Worm (Caenorhabditis elegans) whole organism, late embryonic: ENCODE results near the gene chil-21.
A peak's percentile ranks its signal among the peaks of the same experiment; 100 is the strongest.
"Not testable (repeated sequence)": the region's sequence is repeated elsewhere in the genome, so short reads cannot be mapped to it uniquely, and the experiment has no call there.

Experiments used
- T23F11.4 ChIP-seq: fragments of 200-800 bp; sonication (Bioruptor generic); optimal IDR thresholded peaks from 2 replicates; lab custom pipeline; 2018; ENCODE audit warnings: mild to moderate bottlenecking, missing genetic modification characterization, missing compliant biosample characterization
- ceh-14 ChIP-seq: sonication (generic microtip); optimal IDR thresholded peaks from 2 replicates; lab custom pipeline; 2016; ENCODE audit warnings: missing genotype, missing genetic modification characterization, missing compliant biosample characterization
- ceh-18 ChIP-seq: sonication (generic microtip); optimal IDR thresholded peaks from 2 replicates; lab custom pipeline; 2016; ENCODE audit warnings: missing genetic modification characterization, missing compliant biosample characterization
- ceh-2 ChIP-seq: sonication (generic microtip); optimal IDR thresholded peaks from 2 replicates; lab custom pipeline; 2016; ENCODE audit warnings: missing genotype, missing genetic modification characterization, missing compliant biosample characterization
- ceh-22 ChIP-seq: sonication (generic microtip); optimal IDR thresholded peaks from 2 replicates; lab custom pipeline; 2017; ENCODE audit warnings: missing biosample characterization, missing genetic modification characterization
- ceh-24 ChIP-seq: sonication (generic microtip); optimal IDR thresholded peaks from 2 replicates; lab custom pipeline; 2016; ENCODE audit warnings: mild to moderate bottlenecking, missing genetic modification characterization, missing compliant biosample characterization
- ceh-31 ChIP-seq: sonication (generic microtip); optimal IDR thresholded peaks from 2 replicates; lab custom pipeline; 2016; ENCODE audit warnings: missing genetic modification characterization, missing compliant biosample characterization
- ceh-48 ChIP-seq: sonication (generic microtip); optimal IDR thresholded peaks from 2 replicates; lab custom pipeline; 2016; ENCODE audit warnings: missing genetic modification characterization, inconsistent platforms, missing compliant biosample characterization
- ceh-6 ChIP-seq: fragments of 200-800 bp; sonication (Bioruptor generic); optimal IDR thresholded peaks from 2 replicates; lab custom pipeline; 2018; ENCODE audit warnings: mild to moderate bottlenecking, missing genetic modification characterization, missing compliant biosample characterization
- dve-1 ChIP-seq: sonication (generic microtip); optimal IDR thresholded peaks from 2 replicates; lab custom pipeline; 2017; ENCODE audit warnings: antibody characterized with exemption, mild to moderate bottlenecking, missing genetic modification characterization, missing compliant biosample characterization
- elt-2 ChIP-seq: sonication (generic microtip); optimal IDR thresholded peaks from 2 replicates; lab custom pipeline; 2016; ENCODE audit warnings: missing genetic modification reagents, missing genetic modification characterization, missing compliant biosample characterization
- hlh-8 ChIP-seq: sonication (generic microtip); optimal IDR thresholded peaks from 2 replicates; lab custom pipeline; 2016; ENCODE audit warnings: missing genotype, missing genetic modification characterization, missing compliant biosample characterization
- lim-6 ChIP-seq: sonication (generic microtip); optimal IDR thresholded peaks from 2 replicates; lab custom pipeline; 2016; ENCODE audit warnings: missing genetic modification characterization, missing compliant biosample characterization
- lin-11 ChIP-seq: fragments of 200-800 bp; sonication (Bioruptor generic); optimal IDR thresholded peaks from 2 replicates; lab custom pipeline; 2018; ENCODE audit warnings: mild to moderate bottlenecking, missing genetic modification characterization, missing compliant biosample characterization
- mec-3 ChIP-seq: sonication (generic microtip); optimal IDR thresholded peaks from 2 replicates; lab custom pipeline; 2016; ENCODE audit warnings: borderline replicate concordance, missing genetic modification characterization, missing compliant biosample characterization
- nhr-11 ChIP-seq: fragments of 150-350 bp; optimal IDR thresholded peaks from 2 replicates; lab custom pipeline; 2014; ENCODE audit warnings: missing biosample characterization, missing genetic modification characterization
- nhr-232 ChIP-seq: sonication (generic microtip); optimal IDR thresholded peaks from 2 replicates; lab custom pipeline; 2016; ENCODE audit warnings: missing genetic modification characterization, missing compliant biosample characterization
- odd-2 ChIP-seq: sonication (generic microtip); optimal IDR thresholded peaks from 2 replicates; lab custom pipeline; 2017; ENCODE audit warnings: antibody characterized with exemption, mild to moderate bottlenecking, missing genetic modification characterization, missing compliant biosample characterization
- pat-9 ChIP-seq: fragments of 200-800 bp; sonication (Bioruptor generic); optimal IDR thresholded peaks from 2 replicates; lab custom pipeline; 2018; ENCODE audit warnings: mild to moderate bottlenecking, missing genetic modification characterization, moderate library complexity, missing compliant biosample characterization
- pax-1 ChIP-seq: fragments of 150-350 bp; optimal IDR thresholded peaks from 2 replicates; lab custom pipeline; 2014; ENCODE audit warnings: missing biosample characterization, missing genetic modification characterization
- pros-1 ChIP-seq: fragments of 150-350 bp; optimal IDR thresholded peaks from 2 replicates; lab custom pipeline; 2014; ENCODE audit warnings: missing biosample characterization, missing genetic modification reagents, missing genetic modification characterization
- ref-2 ChIP-seq: sonication (generic microtip); optimal IDR thresholded peaks from 2 replicates; lab custom pipeline; 2016; ENCODE audit warnings: missing genetic modification characterization, missing compliant biosample characterization
- rnt-1 ChIP-seq: sonication (generic microtip); optimal IDR thresholded peaks from 2 replicates; lab custom pipeline; 2016; ENCODE audit warnings: missing genetic modification characterization, missing compliant biosample characterization
- tbx-2 ChIP-seq: sonication (generic microtip); optimal IDR thresholded peaks from 2 replicates; lab custom pipeline; 2016; ENCODE audit warnings: missing genetic modification characterization, missing compliant biosample characterization
- unc-3 ChIP-seq, 2 experiments: fragments of 200-800 bp in 1 of 2; sonication (Bioruptor generic) in 1 of 2; sonication (generic microtip) in 1 of 2; conservative IDR thresholded peaks in 1 of 2; optimal IDR thresholded peaks in 1 of 2; 2 replicates each; pipeline versions ENCODE4 v1.3.6 to Lab custom; 2016 to 2022; ENCODE audit warnings: missing compliant biosample characterization in 2 of 2, missing genetic modification characterization in 2 of 2, missing genetic modification reagents in 1 of 2
- unc-42 ChIP-seq: sonication (generic microtip); optimal IDR thresholded peaks from 2 replicates; lab custom pipeline; 2016; ENCODE audit warnings: missing genotype, missing genetic modification characterization, missing compliant biosample characterization
- unc-55 ChIP-seq: sonication (generic microtip); optimal IDR thresholded peaks from 2 replicates; lab custom pipeline; 2017; ENCODE audit warnings: missing biosample characterization, missing genetic modification reagents, missing genetic modification characterization
- zip-5 ChIP-seq: sonication (generic microtip); optimal IDR thresholded peaks from 2 replicates; lab custom pipeline; 2016; ENCODE audit warnings: missing genetic modification characterization, missing compliant biosample characterization

chil-21 gene

ce11 chrII:9461881-9462280 lies at the start of gene chil-21:
chil-21 (minus strand) TSS chrII:9461981.
- TF ChIP-seq T23F11.4 (GFP tag; lab: Kevin White, UChicago); ceh-48 (tag; lab: Kevin White, UChicago); ceh-22: not testable (repeated sequence)

ce11 chrII:9507181-9507580 lies 45.4 kb upstream of the chil-21 start, which contains the start of gene gcy-3:
gcy-3 (minus strand) TSS chrII:9507281.
- TF ChIP-seq odd-2 (tag; lab: Kevin White, UChicago) (no peak), T23F11.4 (GFP tag; lab: Kevin White, UChicago) (no peak), lin-11 (tag; lab: Kevin White, UChicago) (no peak), hlh-8 (tag; lab: Kevin White, UChicago) (no peak), unc-3 (GFP tag; conservative IDR thresholded peaks at IDR 0.05; lab: Robert Waterston, UW) (no peak), unc-3 (tag; optimal IDR thresholded peaks at IDR 0.05; lab: Kevin White, UChicago) (no peak), ceh-18 (tag; lab: Kevin White, UChicago) (no peak), ceh-22 (no peak), pros-1 (no peak), ref-2 (tag; lab: Kevin White, UChicago) (no peak)

ce11 chrII:9501955-9502354 lies 40.2 kb upstream of the chil-21 start:
- no peak for TF ChIP-seq rnt-1 (tag; lab: Kevin White, UChicago)
- TF ChIP-seq mec-3 = no peak
- TF ChIP-seq unc-55 = no peak
- TF ChIP-seq ceh-22 = no peak
- no peak for TF ChIP-seq nhr-232
- no peak for TF ChIP-seq ceh-24
- no peak for TF ChIP-seq dve-1 (tag; lab: Kevin White, UChicago)
- TF ChIP-seq ceh-6 (GFP tag; lab: Kevin White, UChicago) = no peak

DNA sequence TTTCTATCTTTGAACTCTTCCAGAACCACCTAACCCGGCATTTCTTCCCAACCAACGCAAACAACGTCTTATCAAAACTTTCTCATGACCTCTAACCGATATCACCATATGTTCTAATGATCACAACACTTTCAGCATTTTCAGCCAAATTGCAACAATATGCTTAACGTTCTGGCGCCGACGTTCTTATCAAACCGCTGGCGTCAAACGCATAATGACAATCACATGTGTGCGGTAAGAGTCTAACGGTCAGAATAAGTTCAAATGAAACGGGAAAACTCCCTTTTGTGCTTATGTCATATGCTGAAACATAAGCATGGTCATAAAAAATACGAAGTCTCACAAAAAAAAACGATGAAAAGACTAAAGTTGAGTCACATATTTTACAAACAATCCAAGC lies 39.1 kb upstream of the chil-21 start:
- no peak for TF ChIP-seq nhr-11
- TF ChIP-seq elt-2 (tag; lab: Kevin White, UChicago) = peak; percentile 50
- no peak for TF ChIP-seq zip-5 (tag; lab: Kevin White, UChicago)

DNA sequence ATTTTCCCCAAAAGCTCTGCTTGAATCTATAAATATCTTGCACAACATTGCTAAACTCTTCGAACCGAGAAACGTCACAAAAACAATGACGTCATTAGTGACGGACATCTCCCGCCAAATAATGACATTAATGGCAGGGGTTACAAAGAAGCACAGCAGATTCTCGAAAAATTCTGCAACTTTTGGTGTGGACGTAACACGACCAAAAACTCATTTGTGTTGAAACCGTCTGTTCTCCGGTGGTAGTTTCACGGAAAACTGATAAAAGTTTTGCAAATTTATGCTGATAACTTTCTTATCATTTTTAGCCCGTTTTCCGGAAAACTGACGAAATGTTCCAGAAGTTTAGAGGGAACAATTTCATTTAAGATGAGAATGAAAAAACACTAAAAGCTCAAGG lies 36.8 kb upstream of the chil-21 start:
- TF ChIP-seq ceh-18 (tag; lab: Kevin White, UChicago) (no peak), pat-9 (no peak), ceh-48 (tag; lab: Kevin White, UChicago) (no peak), elt-2 (tag; lab: Kevin White, UChicago) (peak; percentile 4), unc-42 (tag; lab: Kevin White, UChicago) (peak; percentile 29)

DNA sequence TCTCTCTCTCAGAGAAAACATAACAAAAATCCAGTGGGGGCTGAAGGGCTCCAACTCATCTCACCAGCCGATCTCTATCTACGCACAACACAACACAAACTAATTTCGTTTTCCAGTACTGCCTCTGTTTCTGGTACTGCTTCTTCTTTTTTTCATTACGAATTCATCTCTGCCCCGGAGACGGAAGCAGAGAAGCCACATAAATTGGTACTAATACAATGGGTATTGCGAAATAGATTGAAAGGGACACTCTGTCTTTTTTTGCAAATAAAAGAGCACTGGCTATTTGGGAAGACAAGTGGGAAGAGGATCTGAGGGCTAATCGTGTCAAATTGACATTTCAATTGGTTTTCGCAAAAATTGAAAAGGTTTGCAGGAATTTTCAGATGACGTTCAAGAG lies 35.5 kb upstream of the chil-21 start:
- TF ChIP-seq rnt-1 (tag; lab: Kevin White, UChicago) = no peak
- TF ChIP-seq unc-42 (tag; lab: Kevin White, UChicago) = peak; percentile 75
- TF ChIP-seq ceh-31 (tag; lab: Kevin White, UChicago) = peak; percentile 18
- TF ChIP-seq ceh-14 (tag; lab: Kevin White, UChicago) = peak; percentile 13
- TF ChIP-seq pax-1 (tag; lab: Kevin White, UChicago) = no peak
- peak; percentile 1 for TF ChIP-seq lim-6
- TF ChIP-seq pros-1 = no peak
- TF ChIP-seq ceh-2 (tag; lab: Kevin White, UChicago) = no peak
- no peak for TF ChIP-seq ceh-24
- TF ChIP-seq zip-5 (tag; lab: Kevin White, UChicago) = no peak
- TF ChIP-seq hlh-8 (tag; lab: Kevin White, UChicago) = no peak
- no peak for TF ChIP-seq tbx-2 (tag; lab: Kevin White, UChicago)
